Fruit fly (Drosophila melanogaster) whole organism, embryonic: Measurements from ENCODE around the gene Spc105R.

Experiments
- Atf6 ChIP-seq: fragments of 200-800 bp; sonication (Bioruptor generic); IDR thresholded peaks from 2 replicates; pipeline ENCODE4 v1.3.6; 2022; ENCODE audit warnings: missing biosample characterization, missing genetic modification characterization
- Bdp1 ChIP-seq: fragments of 200-800 bp; sonication (Bioruptor generic); optimal IDR thresholded peaks from 3 replicates; lab custom pipeline; 2016; ENCODE audit warnings: missing biosample characterization, missing genetic modification characterization
- CG11560 ChIP-seq: fragments of 200-800 bp; sonication (Bioruptor generic); IDR thresholded peaks from 3 replicates; pipeline ENCODE4 v1.3.6; 2022; ENCODE audit warnings: missing biosample characterization, missing genetic modification characterization
- CG14965 ChIP-seq: fragments of 200-800 bp; sonication (Bioruptor generic); optimal IDR thresholded peaks from 2 replicates; lab custom pipeline; 2016; ENCODE audit warnings: missing biosample characterization, missing genetic modification characterization, borderline replicate concordance
- CG15073 ChIP-seq: fragments of 200-800 bp; sonication (Bioruptor generic); optimal IDR thresholded peaks from 2 replicates; lab custom pipeline; 2016; ENCODE audit warnings: missing biosample characterization, missing genetic modification characterization
- CG18599 ChIP-seq: fragments of 200-800 bp; sonication (Bioruptor generic); optimal IDR thresholded peaks from 3 replicates; lab custom pipeline; 2017; ENCODE audit warnings: missing biosample characterization, missing genetic modification characterization, mild to moderate bottlenecking, moderate library complexity, missing genetic modification reagents
- CG2875 ChIP-seq: fragments of 200-800 bp; sonication (Bioruptor generic); optimal IDR thresholded peaks from 2 replicates; lab custom pipeline; 2017; ENCODE audit warnings: missing biosample characterization, mild to moderate bottlenecking, missing genetic modification characterization, missing genetic modification reagents
- CG2889 ChIP-seq: fragments of 200-800 bp; sonication (Bioruptor generic); IDR thresholded peaks from 3 replicates; pipeline ENCODE4 v1.3.6; 2022; ENCODE audit warnings: missing biosample characterization, missing genetic modification characterization
- CG32767 ChIP-seq: fragments of 200-800 bp; sonication (Bioruptor generic); IDR thresholded peaks from 2 replicates; pipeline ENCODE4 v1.3.6; 2022; ENCODE audit warnings: missing biosample characterization, missing genetic modification characterization
- CG34422 ChIP-seq: fragments of 200-800 bp; sonication (Bioruptor generic); IDR thresholded peaks from 3 replicates; pipeline ENCODE4 v1.3.6; 2022; ENCODE audit warnings: missing biosample characterization, missing genetic modification characterization
- CG3726 ChIP-seq: fragments of 200-800 bp; sonication (Bioruptor generic); IDR thresholded peaks from 3 replicates; pipeline ENCODE4, ENCODE4 v1.3.6; 2022; ENCODE audit warnings: missing biosample characterization, missing genetic modification characterization
- CG4854 ChIP-seq: fragments of 200-800 bp; sonication (Bioruptor generic); optimal IDR thresholded peaks from 2 replicates; lab custom pipeline; 2016; ENCODE audit warnings: missing biosample characterization, missing genetic modification characterization, inconsistent platforms
- CG6654 ChIP-seq: fragments of 200-800 bp; sonication (Bioruptor generic); optimal IDR thresholded peaks from 2 replicates; lab custom pipeline; 2017; ENCODE audit warnings: missing biosample characterization, mild to moderate bottlenecking, missing genetic modification characterization
- CG6813 ChIP-seq: fragments of 200-800 bp; sonication (Bioruptor generic); optimal IDR thresholded peaks from 2 replicates; lab custom pipeline; 2017; ENCODE audit warnings: missing biosample characterization, missing genetic modification characterization, mild to moderate bottlenecking, moderate library complexity, missing genetic modification reagents
- CG7556 ChIP-seq: fragments of 200-800 bp; sonication (Bioruptor generic); optimal IDR thresholded peaks from 2 replicates; lab custom pipeline; 2017; ENCODE audit warnings: missing biosample characterization, mild to moderate bottlenecking, missing genetic modification characterization
- CG7928 ChIP-seq: fragments of 200-800 bp; sonication (Bioruptor generic); optimal IDR thresholded peaks from 2 replicates; lab custom pipeline; 2017; ENCODE audit warnings: missing biosample characterization, mild to moderate bottlenecking, missing genetic modification characterization
- CG9437 ChIP-seq: fragments of 200-800 bp; sonication (Bioruptor generic); optimal IDR thresholded peaks from 2 replicates; lab custom pipeline; 2018; ENCODE audit warnings: missing biosample characterization, mild to moderate bottlenecking, missing genetic modification characterization
- CG9932 ChIP-seq: fragments of 200-800 bp; sonication (Bioruptor generic); IDR thresholded peaks from 2 replicates; pipeline ENCODE4 v1.3.6; 2022; ENCODE audit warnings: missing biosample characterization, missing genetic modification characterization
- Camta ChIP-seq: fragments of 200-800 bp; sonication (Bioruptor generic); optimal IDR thresholded peaks from 2 replicates; lab custom pipeline; 2016; ENCODE audit warnings: missing biosample characterization, missing genetic modification characterization
- Chrac-16 ChIP-seq: fragments of 200-800 bp; sonication (Bioruptor generic); optimal IDR thresholded peaks from 3 replicates; lab custom pipeline; 2016; ENCODE audit warnings: missing biosample characterization, missing genetic modification characterization
- Dfd ChIP-seq, 2 experiments: fragments of >200 bp; optimal IDR thresholded peaks; 2 replicates each; lab custom pipeline; 2017; ENCODE audit warnings: missing biosample characterization in 2 of 2, missing genetic modification characterization in 2 of 2
- Dll ChIP-seq: fragments of 200-800 bp; sonication (Bioruptor generic); IDR thresholded peaks from 4 replicates; pipeline ENCODE4 v1.3.6; 2022; ENCODE audit warnings: missing biosample characterization, missing genetic modification characterization; ENCODE audit not compliant: partially characterized antibody
- Ets97D ChIP-seq: fragments of 200-800 bp; sonication (Bioruptor generic); optimal IDR thresholded peaks from 3 replicates; lab custom pipeline; 2016; ENCODE audit warnings: missing biosample characterization, missing genetic modification characterization
- Fer2 ChIP-seq: fragments of 200-800 bp; sonication (Bioruptor generic); optimal IDR thresholded peaks from 2 replicates; lab custom pipeline; 2018; ENCODE audit warnings: missing biosample characterization, mild to moderate bottlenecking, missing genetic modification characterization, moderate library complexity
- H2.0 ChIP-seq: fragments of 200-800 bp; sonication (Bioruptor generic); IDR thresholded peaks from 2 replicates; pipeline ENCODE4 v1.3.6; 2022; ENCODE audit warnings: missing biosample characterization, missing genetic modification characterization
- Hmr ChIP-seq: fragments of 200-800 bp; sonication (Bioruptor generic); optimal IDR thresholded peaks from 3 replicates; lab custom pipeline; 2017; ENCODE audit warnings: mild to moderate bottlenecking, missing biosample characterization, missing genetic modification reagents, missing genetic modification characterization
- Mad ChIP-seq: fragments of 200-800 bp; sonication (Bioruptor generic); optimal IDR thresholded peaks from 2 replicates; lab custom pipeline; 2016; ENCODE audit warnings: missing biosample characterization, missing genetic modification characterization
- Neu2 ChIP-seq: fragments of 200-800 bp; sonication (Bioruptor generic); optimal IDR thresholded peaks from 3 replicates; lab custom pipeline; 2016; ENCODE audit warnings: missing biosample characterization, missing genetic modification characterization, borderline replicate concordance
- Nf-YC ChIP-seq: fragments of 200-800 bp; optimal IDR thresholded peaks from 3 replicates; lab custom pipeline; 2019; ENCODE audit warnings: missing biosample characterization, mild to moderate bottlenecking, missing genetic modification characterization, moderate library complexity
- Oaz ChIP-seq: fragments of 200-800 bp; sonication (Bioruptor generic); IDR thresholded peaks from 2 replicates; pipeline ENCODE4 v1.3.6; 2022; ENCODE audit warnings: missing biosample characterization, missing genetic modification characterization
- Opbp ChIP-seq: fragments of 200-800 bp; sonication (Bioruptor generic); IDR thresholded peaks from 3 replicates; pipeline ENCODE4 v1.3.6; 2022; ENCODE audit warnings: missing biosample characterization, missing genetic modification characterization; ENCODE audit not compliant: partially characterized antibody
- Poxn ChIP-seq: fragments of 200-800 bp; sonication (Bioruptor generic); IDR thresholded peaks from 2 replicates; pipeline ENCODE4 v1.3.6; 2022; ENCODE audit warnings: missing biosample characterization, missing genetic modification characterization
- cwo ChIP-seq: fragments of 200-800 bp; sonication (Bioruptor generic); optimal IDR thresholded peaks from 3 replicates; lab custom pipeline; 2017; ENCODE audit warnings: missing biosample characterization, missing genetic modification characterization, mild to moderate bottlenecking, moderate library complexity, missing genetic modification reagents
- da ChIP-seq: fragments of 200-800 bp; sonication (Bioruptor generic); optimal IDR thresholded peaks from 2 replicates; lab custom pipeline; 2016; ENCODE audit warnings: missing biosample characterization, missing genetic modification characterization
- dm ChIP-seq: fragments of 200-800 bp; sonication (Bioruptor generic); optimal IDR thresholded peaks from 3 replicates; lab custom pipeline; 2016; ENCODE audit warnings: missing biosample characterization, missing genetic modification characterization
- dpn ChIP-seq, 2 experiments: fragments of 200-800 bp; sonication (Bioruptor generic); optimal IDR thresholded peaks; 3 replicates each; lab custom pipeline; 2016; ENCODE audit warnings: missing biosample characterization in 2 of 2, missing genetic modification characterization in 2 of 2
- exex ChIP-seq: fragments of 200-800 bp; sonication (Bioruptor generic); optimal IDR thresholded peaks from 4 replicates; lab custom pipeline; 2018; ENCODE audit warnings: missing biosample characterization, mild to moderate bottlenecking, missing genetic modification characterization, moderate library complexity
- fd3F ChIP-seq: fragments of 200-800 bp; sonication (Bioruptor generic); optimal IDR thresholded peaks from 2 replicates; lab custom pipeline; 2018; ENCODE audit warnings: missing biosample characterization, mild to moderate bottlenecking, missing genetic modification characterization, moderate library complexity
- nerfin-2 ChIP-seq: fragments of 200-800 bp; sonication (Bioruptor generic); IDR thresholded peaks from 2 replicates; pipeline ENCODE4 v1.3.6; 2022; ENCODE audit warnings: missing biosample characterization, missing genetic modification characterization; ENCODE audit not compliant: partially characterized antibody
- onecut ChIP-seq: fragments of 200-800 bp; sonication (Bioruptor generic); IDR thresholded peaks from 2 replicates; pipeline ENCODE4 v1.3.6; 2022; ENCODE audit warnings: missing biosample characterization, missing genetic modification characterization
- otp ChIP-seq: fragments of 200-800 bp; sonication (Bioruptor generic); IDR thresholded peaks from 3 replicates; pipeline ENCODE4, ENCODE4 v1.3.6; 2022; ENCODE audit warnings: missing biosample characterization, missing genetic modification characterization
- pb ChIP-seq: fragments of 200-800 bp; sonication (Bioruptor generic); optimal IDR thresholded peaks from 3 replicates; lab custom pipeline; 2016; ENCODE audit warnings: missing biosample characterization, missing genetic modification characterization
- pum ChIP-seq: fragments of 200-800 bp; sonication (Bioruptor generic); optimal IDR thresholded peaks from 2 replicates; lab custom pipeline; 2016; ENCODE audit warnings: missing biosample characterization, missing genetic modification characterization
- ranshi ChIP-seq: fragments of 200-800 bp; sonication (Bioruptor generic); IDR thresholded peaks from 2 replicates; pipeline ENCODE4 v1.3.6; 2022; ENCODE audit warnings: missing biosample characterization, missing genetic modification characterization
- row ChIP-seq: fragments of 200-800 bp; sonication (Bioruptor generic); IDR thresholded peaks from 3 replicates; pipeline ENCODE4 v1.3.6; 2022; ENCODE audit warnings: missing biosample characterization, missing genetic modification characterization
- scrt ChIP-seq: fragments of 200-800 bp; sonication (Bioruptor generic); optimal IDR thresholded peaks from 2 replicates; lab custom pipeline; 2018; ENCODE audit warnings: missing biosample characterization, mild to moderate bottlenecking, missing genetic modification characterization, moderate library complexity
- sima ChIP-seq: fragments of 200-800 bp; sonication (Bioruptor generic); optimal IDR thresholded peaks from 2 replicates; lab custom pipeline; 2016; ENCODE audit warnings: missing biosample characterization, missing genetic modification characterization
- slbo ChIP-seq: fragments of 200-800 bp; sonication (Bioruptor generic); IDR thresholded peaks from 2 replicates; pipeline ENCODE4 v1.3.6; 2022; ENCODE audit warnings: missing biosample characterization, missing genetic modification characterization
- sob ChIP-seq: fragments of 200-800 bp; sonication (Bioruptor generic); IDR thresholded peaks from 2 replicates; pipeline ENCODE4 v1.3.6; 2022; ENCODE audit warnings: missing biosample characterization, missing genetic modification characterization
- tio ChIP-seq: fragments of 200-800 bp; sonication (Bioruptor generic); optimal IDR thresholded peaks from 2 replicates; lab custom pipeline; 2017; ENCODE audit warnings: missing biosample characterization, missing genetic modification characterization, inconsistent platforms

The Spc105R gene

dm6 chr3L:20785742-20786427, 14.3 kb upstream of the Spc105R start, which contains the start of gene Pcif1 (continued):
- peak; percentile 52 for TF ChIP-seq Ets97D (GFP tag; lab: Kevin White, UChicago)
- no peak for TF ChIP-seq cwo
- no peak for TF ChIP-seq CG15073
- no peak for TF ChIP-seq da (GFP tag; lab: Kevin White, UChicago)
- no peak for TF ChIP-seq otp (GFP tag; lab: Robert Waterston, UW)
- TF ChIP-seq dpn (GFP tag; optimal IDR thresholded peaks at IDR 0.05; lab: Kevin White, UChicago): peak in 1 of 2 experiments; percentile 5
- no peak for TF ChIP-seq ranshi (GFP tag; lab: Robert Waterston, UW)
- no peak for TF ChIP-seq Chrac-16 (GFP tag; lab: Kevin White, UChicago)
- peak; percentile 22 for TF ChIP-seq CG4854 (GFP tag; lab: Kevin White, UChicago)
- TF ChIP-seq Dfd (GFP tag; optimal IDR thresholded peaks at IDR 0.05; lab: Kevin White, UChicago): no peak
- TF ChIP-seq CG3726 (GFP tag; lab: Robert Waterston, UW): no peak
- peak; percentile 99 for TF ChIP-seq Opbp (GFP tag; lab: Robert Waterston, UW)
- TF ChIP-seq CG14965: no peak
- peak; percentile 12 for TF ChIP-seq Mad
- TF ChIP-seq CG7556: no peak
- no peak for TF ChIP-seq Oaz (GFP tag; lab: Robert Waterston, UW)
- peak; percentile 73 for TF ChIP-seq row (GFP tag; lab: Robert Waterston, UW)
- no peak for TF ChIP-seq dm (GFP tag; lab: Kevin White, UChicago)
- peak; percentile 98 for TF ChIP-seq nerfin-2 (GFP tag; lab: Robert Waterston, UW)
- TF ChIP-seq scrt (GFP tag; lab: Kevin White, UChicago): no peak
- TF ChIP-seq Bdp1 (GFP tag; lab: Kevin White, UChicago): no peak
- TF ChIP-seq onecut (GFP tag; lab: Robert Waterston, UW): peak; percentile 15; the same call in 1 of the 2 replicates
- TF ChIP-seq CG34422 (GFP tag; lab: Robert Waterston, UW): peak; percentile 56; the same call in 2 of the 3 replicates
- TF ChIP-seq pum: no peak
- no peak for TF ChIP-seq CG9437 (GFP tag; lab: Kevin White, UChicago)
- no peak for TF ChIP-seq CG7928
- TF ChIP-seq fd3F (GFP tag; lab: Kevin White, UChicago): no peak
- TF ChIP-seq CG32767 (GFP tag; lab: Robert Waterston, UW): peak; percentile 63
- TF ChIP-seq CG11560 (tag; lab: Robert Waterston, UW): no peak
- peak; percentile 98 for TF ChIP-seq Dll
- peak; percentile 56 for TF ChIP-seq slbo (GFP tag; lab: Robert Waterston, UW)
- no peak for TF ChIP-seq CG18599
- no peak for TF ChIP-seq Hmr (GFP tag; lab: Kevin White, UChicago)
- TF ChIP-seq sob (GFP tag; lab: Robert Waterston, UW): 0 out of 2 replicates have a peak, but pooled peaks have one; percentile 57
- no peak for TF ChIP-seq CG2875 (GFP tag; lab: Kevin White, UChicago)
- no peak for TF ChIP-seq Camta (GFP tag; lab: Kevin White, UChicago)
- no peak for TF ChIP-seq CG6813 (GFP tag; lab: Kevin White, UChicago)
- no peak for TF ChIP-seq H2.0
- TF ChIP-seq CG6654 (GFP tag; lab: Kevin White, UChicago): no peak
- TF ChIP-seq CG9932 (GFP tag; lab: Robert Waterston, UW): peak; percentile 80
- TF ChIP-seq pb (GFP tag; lab: Kevin White, UChicago): no peak
- TF ChIP-seq exex: no peak
- TF ChIP-seq Poxn: no peak
- TF ChIP-seq Neu2 (GFP tag; lab: Kevin White, UChicago): no peak
- no peak for TF ChIP-seq CG2889
- TF ChIP-seq sima (GFP tag; lab: Kevin White, UChicago): no peak
- TF ChIP-seq Nf-YC: peak; percentile 3
- no peak for TF ChIP-seq Fer2 (tag; lab: Kevin White, UChicago)
- no peak for TF ChIP-seq Atf6 (GFP tag; lab: Robert Waterston, UW)
- TF ChIP-seq tio: no peak
